Fruit fly (Drosophila melanogaster) whole organism, prepupa: Measurements from ENCODE around the gene mRpS14.

Experiments
- Blimp-1 ChIP-seq: fragments of 200-800 bp; sonication (Bioruptor generic); optimal IDR thresholded peaks from 3 replicates; lab custom pipeline; 2017; ENCODE audit warnings: missing biosample characterization, missing genetic modification characterization, mild to moderate bottlenecking, moderate library complexity, missing genetic modification reagents
- CG10669 ChIP-seq: fragments of 200-800 bp; sonication (Bioruptor generic); optimal IDR thresholded peaks from 3 replicates; lab custom pipeline; 2018; ENCODE audit warnings: missing biosample characterization, mild to moderate bottlenecking, missing genetic modification characterization, moderate library complexity
- CG11294 ChIP-seq: fragments of 200-800 bp; sonication (Bioruptor generic); IDR thresholded peaks from 2 replicates; pipeline ENCODE4 v1.3.6; 2022; ENCODE audit warnings: missing biosample characterization, missing genetic modification characterization
- CG11762 ChIP-seq: fragments of 200-800 bp; sonication (Bioruptor generic); optimal IDR thresholded peaks from 3 replicates; lab custom pipeline; 2016; ENCODE audit warnings: missing biosample characterization, missing genetic modification characterization; ENCODE audit not compliant: insufficient read depth
- CG15336 ChIP-seq: fragments of 200-800 bp; sonication (Bioruptor generic); IDR thresholded peaks from 2 replicates; pipeline ENCODE4 v1.3.6; 2022; ENCODE audit warnings: missing biosample characterization, missing genetic modification characterization
- CG1621 ChIP-seq: fragments of 200-800 bp; sonication (Bioruptor generic); optimal IDR thresholded peaks from 3 replicates; lab custom pipeline; 2018; ENCODE audit warnings: missing biosample characterization, mild to moderate bottlenecking, missing genetic modification characterization
- CG16779 ChIP-seq: fragments of 200-800 bp; sonication (Bioruptor generic); optimal IDR thresholded peaks from 3 replicates; lab custom pipeline; 2017; ENCODE audit warnings: missing biosample characterization, mild to moderate bottlenecking, missing genetic modification characterization
- CG3032 ChIP-seq: fragments of 200-800 bp; optimal IDR thresholded peaks from 2 replicates; lab custom pipeline; 2019; ENCODE audit warnings: missing biosample characterization, mild to moderate bottlenecking, missing genetic modification characterization, moderate library complexity
- CG31627 ChIP-seq: fragments of 200-800 bp; sonication (Bioruptor generic); optimal IDR thresholded peaks from 3 replicates; lab custom pipeline; 2016; ENCODE audit warnings: missing biosample characterization, missing genetic modification characterization
- CG34406 ChIP-seq: fragments of 200-800 bp; sonication (Bioruptor generic); optimal IDR thresholded peaks from 3 replicates; lab custom pipeline; 2016; ENCODE audit warnings: missing biosample characterization, missing genetic modification characterization
- CG3919 ChIP-seq: fragments of 200-800 bp; sonication (Bioruptor generic); optimal IDR thresholded peaks from 3 replicates; lab custom pipeline; 2016; ENCODE audit warnings: missing biosample characterization, missing genetic modification characterization
- CG6163 ChIP-seq: fragments of 200-800 bp; sonication (Bioruptor generic); IDR thresholded peaks from 3 replicates; pipeline ENCODE4 v1.3.6; 2022; ENCODE audit warnings: missing biosample characterization, missing genetic modification characterization
- CG6808 ChIP-seq: fragments of 200-800 bp; sonication (Bioruptor generic); optimal IDR thresholded peaks from 3 replicates; lab custom pipeline; 2017; ENCODE audit warnings: missing biosample characterization, missing genetic modification characterization, mild to moderate bottlenecking, moderate library complexity, missing genetic modification reagents
- CG6854 ChIP-seq: fragments of 200-800 bp; sonication (Bioruptor generic); optimal IDR thresholded peaks from 2 replicates; lab custom pipeline; 2017; ENCODE audit warnings: missing biosample characterization, mild to moderate bottlenecking, missing genetic modification characterization
- CG7368 ChIP-seq: fragments of 200-800 bp; sonication (Bioruptor generic); optimal IDR thresholded peaks from 3 replicates; lab custom pipeline; 2016; ENCODE audit warnings: missing biosample characterization, missing genetic modification characterization
- CG8119 ChIP-seq: fragments of 200-800 bp; sonication (Bioruptor generic); IDR thresholded peaks from 3 replicates; pipeline ENCODE4 v1.3.6; 2022; ENCODE audit warnings: missing biosample characterization, missing genetic modification characterization
- CG8319 ChIP-seq: fragments of 200-800 bp; sonication (Bioruptor generic); optimal IDR thresholded peaks from 3 replicates; lab custom pipeline; 2016; ENCODE audit warnings: missing biosample characterization, missing genetic modification characterization
- CG8632 ChIP-seq: fragments of 200-800 bp; sonication (Bioruptor generic); optimal IDR thresholded peaks from 3 replicates; lab custom pipeline; 2016; ENCODE audit warnings: missing biosample characterization, missing genetic modification characterization
- Eip75B ChIP-seq: fragments of 200-800 bp; sonication (Bioruptor generic); optimal IDR thresholded peaks from 3 replicates; lab custom pipeline; 2016; ENCODE audit warnings: missing biosample characterization, missing genetic modification characterization
- Eip78C ChIP-seq: fragments of 200-800 bp; sonication (Bioruptor generic); peaks from one replicate; lab custom pipeline; 2016; ENCODE audit warnings: missing biosample characterization, missing genetic modification characterization
- Eip93F ChIP-seq: fragments of 200-800 bp; sonication (Bioruptor generic); optimal IDR thresholded peaks from 2 replicates; lab custom pipeline; 2016; ENCODE audit warnings: missing biosample characterization, mild to moderate bottlenecking, missing genetic modification characterization
- Ets21C ChIP-seq: fragments of 200-800 bp; sonication (Bioruptor generic); optimal IDR thresholded peaks from 3 replicates; lab custom pipeline; 2016; ENCODE audit warnings: missing biosample characterization, missing genetic modification characterization
- Ets96B ChIP-seq: fragments of 200-800 bp; optimal IDR thresholded peaks from 2 replicates; lab custom pipeline; 2019; ENCODE audit warnings: missing biosample characterization, mild to moderate bottlenecking, missing genetic modification characterization, moderate library complexity
- Gug ChIP-seq: fragments of 200-800 bp; sonication (Bioruptor generic); IDR thresholded peaks from 2 replicates; pipeline ENCODE4 v1.3.6; 2022; ENCODE audit warnings: missing biosample characterization, missing genetic modification characterization
- Hr38 ChIP-seq: sonication (Bioruptor generic); optimal IDR thresholded peaks from 2 replicates; lab custom pipeline; 2016; ENCODE audit warnings: missing biosample characterization, missing genetic modification characterization
- Hr39 ChIP-seq: fragments of 200-800 bp; sonication (Bioruptor generic); optimal IDR thresholded peaks from 2 replicates; lab custom pipeline; 2016; ENCODE audit warnings: missing biosample characterization, missing genetic modification characterization
- Hr4 ChIP-seq: fragments of 200-800 bp; sonication (Bioruptor generic); optimal IDR thresholded peaks from 3 replicates; lab custom pipeline; 2016; ENCODE audit warnings: missing biosample characterization, missing genetic modification characterization
- Met ChIP-seq: fragments of 200-800 bp; sonication (Bioruptor generic); optimal IDR thresholded peaks from 3 replicates; lab custom pipeline; 2016; ENCODE audit warnings: missing biosample characterization, missing genetic modification characterization
- OdsH ChIP-seq: fragments of 200-800 bp; sonication (Bioruptor generic); optimal IDR thresholded peaks from 3 replicates; lab custom pipeline; 2016; ENCODE audit warnings: missing biosample characterization, missing genetic modification characterization
- Sox102F ChIP-seq: fragments of 200-800 bp; sonication (Bioruptor generic); optimal IDR thresholded peaks from 2 replicates; lab custom pipeline; 2016; ENCODE audit warnings: missing biosample characterization, mild to moderate bottlenecking, missing genetic modification characterization
- Sox14 ChIP-seq: fragments of 200-800 bp; sonication (Bioruptor generic); optimal IDR thresholded peaks from 3 replicates; lab custom pipeline; 2016; ENCODE audit warnings: missing biosample characterization, missing genetic modification characterization
- achi ChIP-seq: fragments of 200-800 bp; sonication (Bioruptor generic); optimal IDR thresholded peaks from 3 replicates; lab custom pipeline; 2016; ENCODE audit warnings: missing biosample characterization, missing genetic modification characterization
- acj6 ChIP-seq: fragments of 200-800 bp; sonication (Bioruptor generic); optimal IDR thresholded peaks from 3 replicates; lab custom pipeline; 2016; ENCODE audit warnings: missing biosample characterization, missing genetic modification characterization
- cyc ChIP-seq: fragments of 200-800 bp; sonication (Bioruptor generic); optimal IDR thresholded peaks from 3 replicates; lab custom pipeline; 2016; ENCODE audit warnings: missing biosample characterization, missing genetic modification characterization
- eg ChIP-seq: fragments of 200-800 bp; sonication (Bioruptor generic); IDR thresholded peaks from 3 replicates; pipeline ENCODE4 v1.3.6; 2022; ENCODE audit warnings: missing biosample characterization, missing genetic modification characterization
- esn ChIP-seq: fragments of 200-800 bp; sonication (Bioruptor generic); optimal IDR thresholded peaks from 2 replicates; lab custom pipeline; 2016; ENCODE audit warnings: missing biosample characterization, mild to moderate bottlenecking, missing genetic modification characterization, moderate library complexity
- fd59A ChIP-seq: fragments of 200-800 bp; sonication (Bioruptor generic); optimal IDR thresholded peaks from 2 replicates; lab custom pipeline; 2017; ENCODE audit warnings: missing biosample characterization, mild to moderate bottlenecking, missing genetic modification characterization, missing genetic modification reagents
- fd85E ChIP-seq: fragments of 200-800 bp; sonication (Bioruptor generic); optimal IDR thresholded peaks from 3 replicates; lab custom pipeline; 2016; ENCODE audit warnings: missing biosample characterization, missing genetic modification characterization
- lz ChIP-seq: fragments of 200-800 bp; sonication (Bioruptor generic); optimal IDR thresholded peaks from 3 replicates; lab custom pipeline; 2016; ENCODE audit warnings: missing biosample characterization, missing genetic modification characterization
- net ChIP-seq: fragments of 200-800 bp; sonication (Bioruptor generic); optimal IDR thresholded peaks from 3 replicates; lab custom pipeline; 2016; ENCODE audit warnings: missing biosample characterization, missing genetic modification characterization
- pdm3 ChIP-seq: fragments of 200-800 bp; sonication (Bioruptor generic); optimal IDR thresholded peaks from 3 replicates; lab custom pipeline; 2016; ENCODE audit warnings: missing biosample characterization, missing genetic modification characterization
- salr ChIP-seq, 2 experiments: fragments of 200-800 bp; sonication (Bioruptor generic); optimal IDR thresholded peaks; 3 replicates each; lab custom pipeline; 2016 to 2018; ENCODE audit warnings: missing biosample characterization in 2 of 2, missing genetic modification characterization in 2 of 2, mild to moderate bottlenecking in 1 of 2
- spab ChIP-seq: fragments of 200-800 bp; sonication (Bioruptor generic); optimal IDR thresholded peaks from 2 replicates; lab custom pipeline; 2017; ENCODE audit warnings: missing biosample characterization, mild to moderate bottlenecking, missing genetic modification characterization, missing genetic modification reagents
- ss ChIP-seq, 2 experiments: fragments of 200-800 bp; sonication (Bioruptor generic); optimal IDR thresholded peaks; 2 replicates in 1 of 2; 3 replicates in 1 of 2; lab custom pipeline; 2017 to 2018; ENCODE audit warnings: mild to moderate bottlenecking in 2 of 2, missing biosample characterization in 2 of 2, missing genetic modification characterization in 2 of 2, moderate library complexity in 1 of 2
- topi ChIP-seq: fragments of 200-800 bp; sonication (Bioruptor generic); optimal IDR thresholded peaks from 3 replicates; lab custom pipeline; 2016; ENCODE audit warnings: missing biosample characterization, missing genetic modification characterization
- vri ChIP-seq: fragments of 200-800 bp; sonication (Bioruptor generic); optimal IDR thresholded peaks from 3 replicates; lab custom pipeline; 2016; ENCODE audit warnings: missing biosample characterization, mild to moderate bottlenecking, missing genetic modification characterization

mRpS14 gene

dm6 chrX:19494285-19494684, 14.2 kb upstream of the mRpS14 start, which contains the start of gene CG12204:
Gene CG12204 (minus strand): TSS chrX:19494401.
- TF ChIP-seq Hr38 (GFP tag; lab: Kevin White, UChicago) (no peak), Sox102F (GFP tag; lab: Kevin White, UChicago) (no peak), CG3032 (no peak), esn (GFP tag; lab: Kevin White, UChicago) (peak; percentile 51), ss (GFP tag; optimal IDR thresholded peaks at IDR 0.05; lab: Kevin White, UChicago) (peak in 1 of 2 experiments; percentile 18), Eip78C (GFP tag; lab: Kevin White, UChicago) (peak; percentile 65), CG34406 (GFP tag; lab: Kevin White, UChicago) (no peak), CG15336 (no peak), vri (GFP tag; lab: Kevin White, UChicago) (no peak), CG11762 (GFP tag; lab: Kevin White, UChicago) (no peak), CG31627 (GFP tag; lab: Kevin White, UChicago) (peak; percentile 3), lz (GFP tag; lab: Kevin White, UChicago) (peak; percentile 31), topi (GFP tag; lab: Kevin White, UChicago) (peak; percentile 35), cyc (GFP tag; lab: Kevin White, UChicago) (peak; percentile 35), achi (no peak)

- TF ChIP-seq net (no peak), CG6163 (GFP tag; lab: Robert Waterston, UW) (0 out of 3 replicates have a peak, but pooled peaks have one; percentile 17)
- TF ChIP-seq, all 60 proteins: peak for 1
Observed at dm6 chrX:19491984-19492584, 12.0 kb upstream of the mRpS14 start, which contains the start of the genes pcm and ND-18. Gene pcm (minus strand): TSS chrX:19492011. Gene ND-18 (plus strand): TSS chrX:19492421.

- TF ChIP-seq CG6808 (no peak), pdm3 (no peak), CG16779 (tag; lab: Kevin White, UChicago) (peak; percentile 62), fd59A (GFP tag; lab: Kevin White, UChicago) (peak; percentile 31), CG1621 (tag; lab: Kevin White, UChicago) (peak; percentile 76), CG10669 (GFP tag; lab: Kevin White, UChicago) (no peak), achi (no peak), CG8319 (no peak), CG11762 (GFP tag; lab: Kevin White, UChicago) (no peak), CG15336 (peak; percentile 37), CG8119 (GFP tag; lab: Robert Waterston, UW) (peak; percentile 56), Hr4 (GFP tag; lab: Kevin White, UChicago) (no peak), CG8632 (GFP tag; lab: Kevin White, UChicago) (no peak), acj6 (GFP tag; lab: Kevin White, UChicago) (no peak), CG3032 (peak; percentile 68), Eip78C (GFP tag; lab: Kevin White, UChicago) (no peak), CG3919 (GFP tag; lab: Kevin White, UChicago) (no peak), CG6163 (GFP tag; lab: Robert Waterston, UW) (peak; percentile 79; the same call in 2 of the 3 replicates), Hr39 (GFP tag; lab: Kevin White, UChicago) (no peak), fd85E (GFP tag; lab: Kevin White, UChicago) (no peak), Eip93F (no peak), salr (GFP tag; optimal IDR thresholded peaks at IDR 0.05; lab: Kevin White, UChicago) (peak in 1 of 2 experiments; percentile 53), eg (GFP tag; lab: Robert Waterston, UW) (peak; percentile 53; the same call in 2 of the 3 replicates), spab (GFP tag; lab: Kevin White, UChicago) (no peak), CG11294 (GFP tag; lab: Robert Waterston, UW) (no peak), Gug (no peak), CG7368 (GFP tag; lab: Kevin White, UChicago) (no peak), Sox14 (GFP tag; lab: Kevin White, UChicago) (no peak), Ets96B (tag; lab: Kevin White, UChicago) (peak; percentile 73), Met (GFP tag; lab: Kevin White, UChicago) (no peak), OdsH (GFP tag; lab: Kevin White, UChicago) (no peak), Blimp-1 (GFP tag; lab: Kevin White, UChicago) (no peak), Eip75B (GFP tag; lab: Kevin White, UChicago) (no peak), Ets21C (GFP tag; lab: Kevin White, UChicago) (no peak), lz (GFP tag; lab: Kevin White, UChicago) (no peak), Hr38 (GFP tag; lab: Kevin White, UChicago) (no peak), CG6854 (peak; percentile 37)
Observed at dm6 chrX:19485057-19485456, 5.0 kb upstream of the mRpS14 start.
